Fruit fly (Drosophila melanogaster): ENCODE results near the gene CG5561.

The CG5561 gene

dm6 chr2L:1344071-1344470 is 9.8 kb downstream of the CG5561 start, which contains the start of the genes CG33922 and Cdlc2:
CG33922 (minus strand) TSS chr2L:1344171.
Cdlc2 (plus strand) TSS chr2L:1344400.
- no peak for TF ChIP-seq pan (optimal IDR thresholded peaks at IDR 0.05)
- TF ChIP-seq HLH106 (tag; optimal IDR thresholded peaks at IDR 0.05), result no peak
- TF ChIP-seq Dfd (GFP tag; optimal IDR thresholded peaks at IDR 0.05), result no peak
- TF ChIP-seq Sp1 (GFP tag; optimal IDR thresholded peaks at IDR 0.05), result no peak
- no peak for TF ChIP-seq br (GFP tag; optimal IDR thresholded peaks at IDR 0.05)
- TF ChIP-seq dmrt93B (GFP tag; optimal IDR thresholded peaks at IDR 0.05), result no peak
- no peak for TF ChIP-seq OdsH (GFP tag; optimal IDR thresholded peaks at IDR 0.05)
- no peak for TF ChIP-seq sage (GFP tag; optimal IDR thresholded peaks at IDR 0.05)
- no peak for TF ChIP-seq usp (GFP tag; optimal IDR thresholded peaks at IDR 0.05)
- TF ChIP-seq rgr (GFP tag; optimal IDR thresholded peaks at IDR 0.05), result no peak
- TF ChIP-seq sv (GFP tag; optimal IDR thresholded peaks at IDR 0.05), result no peak
- no peak for TF ChIP-seq Hnf4 (GFP tag; optimal IDR thresholded peaks at IDR 0.05)
- TF ChIP-seq CG32264 (GFP tag; optimal IDR thresholded peaks at IDR 0.05), result no peak
- TF ChIP-seq tai (GFP tag; optimal IDR thresholded peaks at IDR 0.05), result no peak
- no peak for TF ChIP-seq lola (GFP tag; optimal IDR thresholded peaks at IDR 0.05)

- TF ChIP-seq Sp1 (GFP tag; optimal IDR thresholded peaks at IDR 0.05), result no peak
- no peak for TF ChIP-seq dl (GFP tag; optimal IDR thresholded peaks at IDR 0.05; ENCODE audit: insufficient read depth in 1 of 2, partially characterized antibody in 2 of 2)
- TF ChIP-seq pan (optimal IDR thresholded peaks at IDR 0.05), result no peak
- no peak for TF ChIP-seq Mio (GFP tag; optimal IDR thresholded peaks at IDR 0.05)
- TF ChIP-seq OdsH (GFP tag; optimal IDR thresholded peaks at IDR 0.05), result no peak
- TF ChIP-seq tai (GFP tag; optimal IDR thresholded peaks at IDR 0.05), result no peak
- no peak for TF ChIP-seq sv (GFP tag; optimal IDR thresholded peaks at IDR 0.05)
- TF ChIP-seq usp (GFP tag; optimal IDR thresholded peaks at IDR 0.05), result no peak
- no peak for TF ChIP-seq GATAd (GFP tag; optimal IDR thresholded peaks at IDR 0.05)
- no peak for TF ChIP-seq sage (GFP tag; optimal IDR thresholded peaks at IDR 0.05)
- no peak for TF ChIP-seq Abd-B (GFP tag; optimal IDR thresholded peaks at IDR 0.05)
- no peak for TF ChIP-seq fru (GFP tag; optimal IDR thresholded peaks at IDR 0.05)
- TF ChIP-seq N (GFP tag; optimal IDR thresholded peaks at IDR 0.05), result no peak
- TF ChIP-seq Jra (GFP tag; optimal IDR thresholded peaks at IDR 0.05), result no peak
Observed at dm6 chr2L:1341995-1342394, 11.9 kb downstream of the CG5561 start, which contains the start of gene CG33923. CG33923 (minus strand) TSS chr2L:1342095.

dm6 chr2L:1333828-1334227 is 20.1 kb downstream of the CG5561 start, which contains the start of gene CG5440:
CG5440 (plus strand) TSS chr2L:1334128.
- TF ChIP-seq HLH106 (tag; optimal IDR thresholded peaks at IDR 0.05), result no peak
- no peak for TF ChIP-seq Mio (GFP tag; optimal IDR thresholded peaks at IDR 0.05)
- no peak for TF ChIP-seq sage (GFP tag; optimal IDR thresholded peaks at IDR 0.05)
- TF ChIP-seq dmrt93B (GFP tag; optimal IDR thresholded peaks at IDR 0.05), result no peak
- TF ChIP-seq rgr (GFP tag; optimal IDR thresholded peaks at IDR 0.05), result no peak
- no peak for TF ChIP-seq Dfd (GFP tag; optimal IDR thresholded peaks at IDR 0.05)
- no peak for TF ChIP-seq dl (GFP tag; optimal IDR thresholded peaks at IDR 0.05; ENCODE audit: insufficient read depth in 1 of 2, partially characterized antibody in 2 of 2)
- no peak for TF ChIP-seq Jra (GFP tag; optimal IDR thresholded peaks at IDR 0.05)
- no peak for TF ChIP-seq Myc (optimal IDR thresholded peaks at IDR 0.05)
- no peak for TF ChIP-seq Hnf4 (GFP tag; optimal IDR thresholded peaks at IDR 0.05)
- no peak for TF ChIP-seq CG9705 (GFP tag; optimal IDR thresholded peaks at IDR 0.05)
- TF ChIP-seq N (GFP tag; optimal IDR thresholded peaks at IDR 0.05), result no peak
- no peak for TF ChIP-seq Dif (GFP tag; optimal IDR thresholded peaks at IDR 0.05; ENCODE audit: partially characterized antibody)
- TF ChIP-seq dsf (GFP tag; optimal IDR thresholded peaks at IDR 0.05; ENCODE audit: borderline replicate concordance), result no peak
- TF ChIP-seq Vsx2 (GFP tag; optimal IDR thresholded peaks at IDR 0.05; ENCODE audit: partially characterized antibody), result no peak
- TF ChIP-seq GATAd (GFP tag; optimal IDR thresholded peaks at IDR 0.05), result no peak

dm6 chr2L:1328861-1329260 is 25.0 kb downstream of the CG5561 start, which contains the start of gene a5:
a5 (plus strand) TSS chr2L:1329161.
- no peak for TF ChIP-seq Hr83 (GFP tag; optimal IDR thresholded peaks at IDR 0.05; ENCODE audit: poor library complexity, severe bottlenecking)
- TF ChIP-seq rgr (GFP tag; optimal IDR thresholded peaks at IDR 0.05), result no peak
- TF ChIP-seq dsf (GFP tag; optimal IDR thresholded peaks at IDR 0.05; ENCODE audit: borderline replicate concordance), result no peak
- no peak for TF ChIP-seq Vsx2 (GFP tag; optimal IDR thresholded peaks at IDR 0.05; ENCODE audit: partially characterized antibody)
- TF ChIP-seq Hnf4 (GFP tag; optimal IDR thresholded peaks at IDR 0.05), result no peak
- no peak for TF ChIP-seq Myc (optimal IDR thresholded peaks at IDR 0.05)
- TF ChIP-seq Dif (GFP tag; optimal IDR thresholded peaks at IDR 0.05; ENCODE audit: partially characterized antibody), result no peak
- TF ChIP-seq HLH106 (tag; optimal IDR thresholded peaks at IDR 0.05), result no peak
- TF ChIP-seq sv (GFP tag; optimal IDR thresholded peaks at IDR 0.05), result no peak
- no peak for TF ChIP-seq sage (GFP tag; optimal IDR thresholded peaks at IDR 0.05)
- TF ChIP-seq CG32264 (GFP tag; optimal IDR thresholded peaks at IDR 0.05), result no peak
- TF ChIP-seq OdsH (GFP tag; optimal IDR thresholded peaks at IDR 0.05), result no peak
- TF ChIP-seq tai (GFP tag; optimal IDR thresholded peaks at IDR 0.05), result no peak
- TF ChIP-seq Mio (GFP tag; optimal IDR thresholded peaks at IDR 0.05), result no peak
- no peak for TF ChIP-seq Jra (GFP tag; optimal IDR thresholded peaks at IDR 0.05)

dm6 chr2L:1316422-1316821 is 37.5 kb downstream of the CG5561 start:
- no peak for TF ChIP-seq sv (GFP tag; optimal IDR thresholded peaks at IDR 0.05)
- TF ChIP-seq Dfd (GFP tag; optimal IDR thresholded peaks at IDR 0.05), result no peak
- TF ChIP-seq foxo (GFP tag; optimal IDR thresholded peaks at IDR 0.05), result peak in 1 of 2 experiments; percentile 7

All from whole organism, wandering third instar larva.